Worm (Caenorhabditis elegans) whole organism, young adult: ENCODE data around the gene acy-1.
A peak's percentile ranks its signal among the peaks of the same experiment; 100 is the strongest.
"Not testable (repeated sequence)": the region's sequence is repeated elsewhere in the genome, so short reads cannot be mapped to it uniquely, and the experiment has no call there.

Source experiments
- B0035.1 ChIP-seq: sonication (generic microtip); optimal IDR thresholded peaks from 2 replicates; lab custom pipeline; 2016; ENCODE audit warnings: missing genetic modification characterization, mild to moderate bottlenecking, missing compliant biosample characterization, missing genotype, missing genetic modification reagents
- B0336.3 ChIP-seq: fragments of 200-800 bp; sonication (Bioruptor generic); IDR thresholded peaks from 2 replicates; pipeline ENCODE4 v1.3.6; 2022; ENCODE audit warnings: missing genetic modification characterization, missing compliant biosample characterization
- C17E4.6 ChIP-seq: fragments of 200-800 bp; sonication (Bioruptor generic); IDR thresholded peaks from 2 replicates; pipeline ENCODE4 v1.3.6; 2022; ENCODE audit warnings: missing genetic modification reagents, missing genetic modification characterization, missing compliant biosample characterization
- D2030.7 ChIP-seq: fragments of 200-800 bp; sonication (Bioruptor generic); IDR thresholded peaks from 2 replicates; pipeline ENCODE4 v1.3.6; 2022; ENCODE audit warnings: missing genetic modification reagents, missing genetic modification characterization, missing compliant biosample characterization
- F22D6.2 ChIP-seq: sonication (generic microtip); optimal IDR thresholded peaks from 2 replicates; lab custom pipeline; 2016; ENCODE audit warnings: mild to moderate bottlenecking, missing genetic modification characterization, missing compliant biosample characterization
- F23B12.7 ChIP-seq: sonication (generic microtip); optimal IDR thresholded peaks from 2 replicates; lab custom pipeline; 2017; ENCODE audit warnings: missing genetic modification characterization, mild to moderate bottlenecking, missing compliant biosample characterization, antibody characterized with exemption, moderate library complexity; ENCODE audit not compliant: insufficient read depth
- F39B2.1 ChIP-seq: fragments of 200-800 bp; sonication (Bioruptor generic); IDR thresholded peaks from 2 replicates; pipeline ENCODE4 v1.3.6; 2022; ENCODE audit warnings: missing genetic modification reagents, missing genetic modification characterization, missing compliant biosample characterization
- F55B11.4 ChIP-seq: sonication (generic microtip); optimal IDR thresholded peaks from 2 replicates; lab custom pipeline; 2016; ENCODE audit warnings: missing compliant biosample characterization, missing genetic modification characterization, borderline replicate concordance; ENCODE audit not compliant: insufficient read depth
- K12H6.12 ChIP-seq: fragments of 200-800 bp; sonication (Bioruptor generic); optimal IDR thresholded peaks from 2 replicates; lab custom pipeline; 2018; ENCODE audit warnings: mild to moderate bottlenecking, missing genetic modification characterization, missing compliant biosample characterization
- Y53F4B.3 ChIP-seq: fragments of 200-800 bp; sonication (Bioruptor generic); IDR thresholded peaks from 2 replicates; pipeline ENCODE4 v1.3.6; 2022; ENCODE audit warnings: missing genetic modification reagents, missing genetic modification characterization, missing compliant biosample characterization
- attf-6 ChIP-seq: fragments of 200-800 bp; sonication (Bioruptor generic); IDR thresholded peaks from 2 replicates; pipeline ENCODE4 v1.3.6; 2022; ENCODE audit warnings: missing genetic modification reagents, missing genetic modification characterization, missing compliant biosample characterization
- ccch-3 ChIP-seq: fragments of 200-800 bp; sonication (Bioruptor generic); optimal IDR thresholded peaks from 2 replicates; lab custom pipeline; 2018; ENCODE audit warnings: mild to moderate bottlenecking, missing genetic modification characterization, missing compliant biosample characterization
- cebp-1 ChIP-seq, 2 experiments: fragments of 200-800 bp in 1 of 2; sonication (Bioruptor generic) in 1 of 2; sonication (generic microtip) in 1 of 2; IDR thresholded peaks in 1 of 2; optimal IDR thresholded peaks in 1 of 2; 2 replicates each; pipeline versions ENCODE4 v1.3.6 to Lab custom; 2017 to 2022; ENCODE audit warnings: missing compliant biosample characterization in 2 of 2, missing genetic modification characterization in 2 of 2, mild to moderate bottlenecking in 1 of 2, missing genetic modification reagents in 1 of 2, moderate library complexity in 1 of 2
- cebp-2 ChIP-seq: fragments of 200-800 bp; sonication (Bioruptor generic); IDR thresholded peaks from 2 replicates; pipeline ENCODE4 v1.3.6; 2022; ENCODE audit warnings: missing genetic modification characterization, missing compliant biosample characterization
- ceh-40 ChIP-seq: fragments of 200-800 bp; sonication (Bioruptor generic); IDR thresholded peaks from 2 replicates; pipeline ENCODE4 v1.3.6; 2022; ENCODE audit warnings: missing genetic modification characterization, missing compliant biosample characterization
- chd-7 ChIP-seq: sonication (generic microtip); optimal IDR thresholded peaks from 2 replicates; lab custom pipeline; 2016; ENCODE audit warnings: mild to moderate bottlenecking, missing genetic modification characterization, moderate library complexity, missing compliant biosample characterization
- egrh-3 ChIP-seq: fragments of 200-800 bp; sonication (Bioruptor generic); IDR thresholded peaks from 2 replicates; pipeline ENCODE4 v1.3.6; 2022; ENCODE audit warnings: missing genetic modification reagents, missing genetic modification characterization, missing compliant biosample characterization
- lag-1 ChIP-seq: fragments of 200-800 bp; sonication (Bioruptor generic); IDR thresholded peaks from 2 replicates; pipeline ENCODE4 v1.3.6; 2022; ENCODE audit warnings: missing genetic modification reagents, missing genetic modification characterization, missing compliant biosample characterization
- lin-35 ChIP-seq, 3 experiments: fragments of 150-350 bp in 2 of 3; sonication (generic microtip) in 1 of 3; optimal IDR thresholded peaks; 2 replicates each; lab custom pipeline; 2014 to 2018; ENCODE audit warnings: missing biosample characterization in 3 of 3, missing genetic modification characterization in 3 of 3, missing genetic modification reagents in 3 of 3
- lin-40 ChIP-seq: sonication (generic microtip); optimal IDR thresholded peaks from 2 replicates; lab custom pipeline; 2016; ENCODE audit warnings: missing genetic modification characterization, mild to moderate bottlenecking, missing compliant biosample characterization, missing genotype, missing genetic modification reagents
- mcd-1 ChIP-seq: fragments of 200-800 bp; sonication (Bioruptor generic); IDR thresholded peaks from 2 replicates; pipeline ENCODE4 v1.3.6; 2022; ENCODE audit warnings: missing genetic modification reagents, missing genetic modification characterization, missing compliant biosample characterization
- mel-28 ChIP-seq: sonication (generic microtip); optimal IDR thresholded peaks from 2 replicates; lab custom pipeline; 2016; ENCODE audit warnings: borderline replicate concordance, mild to moderate bottlenecking, missing genetic modification characterization, missing compliant biosample characterization
- mes-4 ChIP-seq: sonication (generic microtip); optimal IDR thresholded peaks from 2 replicates; lab custom pipeline; 2016; ENCODE audit warnings: missing genotype, missing genetic modification characterization, missing compliant biosample characterization
- mxl-1 ChIP-seq: sonication (generic microtip); optimal IDR thresholded peaks from 2 replicates; lab custom pipeline; 2016; ENCODE audit warnings: missing genetic modification characterization, missing compliant biosample characterization
- nfya-1 ChIP-seq: sonication (generic microtip); optimal IDR thresholded peaks from 2 replicates; lab custom pipeline; 2017; ENCODE audit warnings: antibody characterized with exemption, missing compliant biosample characterization, missing genetic modification characterization, borderline replicate concordance; ENCODE audit not compliant: insufficient read depth
- nhr-120 ChIP-seq: fragments of 200-800 bp; sonication (Bioruptor generic); IDR thresholded peaks from 2 replicates; pipeline ENCODE4 v1.3.6; 2022; ENCODE audit warnings: missing genetic modification characterization, missing compliant biosample characterization
- nhr-27 ChIP-seq: fragments of 200-800 bp; sonication (Bioruptor generic); optimal IDR thresholded peaks from 2 replicates; lab custom pipeline; 2018; ENCODE audit warnings: mild to moderate bottlenecking, missing genetic modification characterization, moderate library complexity, missing compliant biosample characterization
- nhr-80 ChIP-seq: sonication (generic microtip); optimal IDR thresholded peaks from 2 replicates; lab custom pipeline; 2016; ENCODE audit warnings: missing genetic modification characterization, missing compliant biosample characterization
- sdz-38 ChIP-seq: sonication (generic microtip); optimal IDR thresholded peaks from 2 replicates; lab custom pipeline; 2016; ENCODE audit warnings: missing genotype, missing genetic modification characterization, missing compliant biosample characterization
- snpc-4 ChIP-seq, 5 experiments: fragments of 150-350 bp in 1 of 5; sonication (generic microtip) in 4 of 5; optimal IDR thresholded peaks; 2 replicates each; lab custom pipeline; 2014 to 2018; ENCODE audit warnings: missing genetic modification characterization in 5 of 5, missing biosample characterization in 3 of 5, antibody characterized with exemption in 2 of 5, mild to moderate bottlenecking in 2 of 5, missing compliant biosample characterization in 2 of 5, missing genotype in 2 of 5, moderate library complexity in 2 of 5, missing genetic modification reagents in 1 of 5
- sptf-2 ChIP-seq: fragments of 200-800 bp; sonication (Bioruptor generic); optimal IDR thresholded peaks from 2 replicates; lab custom pipeline; 2018; ENCODE audit warnings: mild to moderate bottlenecking, missing genetic modification characterization, missing compliant biosample characterization
- unc-130 ChIP-seq: sonication (generic microtip); optimal IDR thresholded peaks from 2 replicates; lab custom pipeline; 2016; ENCODE audit warnings: missing genetic modification reagents, missing genetic modification characterization, missing compliant biosample characterization
- unc-62 ChIP-seq: fragments of 150-350 bp; optimal IDR thresholded peaks from 2 replicates; lab custom pipeline; 2014; ENCODE audit warnings: missing biosample characterization, missing genetic modification reagents, missing genetic modification characterization
- ztf-28 ChIP-seq: fragments of 200-800 bp; sonication (Bioruptor generic); IDR thresholded peaks from 2 replicates; pipeline ENCODE4 v1.3.6; 2022; ENCODE audit warnings: missing genetic modification reagents, missing genetic modification characterization, missing compliant biosample characterization

The acy-1 gene

ce11 chrIII:4739975-4740374, 18.1 kb downstream of the acy-1 start, which contains the start of gene ras-2:
ras-2 (minus strand) TSS chrIII:4740075.
- TF ChIP-seq nhr-27 (no peak), C17E4.6 (GFP tag; lab: Robert Waterston, UW) (no peak), F23B12.7 (tag; lab: Kevin White, UChicago) (no peak), chd-7 (tag; lab: Kevin White, UChicago) (no peak), F39B2.1 (no peak)
- TF ChIP-seq, all 124 proteins: peak for 0

DNA sequence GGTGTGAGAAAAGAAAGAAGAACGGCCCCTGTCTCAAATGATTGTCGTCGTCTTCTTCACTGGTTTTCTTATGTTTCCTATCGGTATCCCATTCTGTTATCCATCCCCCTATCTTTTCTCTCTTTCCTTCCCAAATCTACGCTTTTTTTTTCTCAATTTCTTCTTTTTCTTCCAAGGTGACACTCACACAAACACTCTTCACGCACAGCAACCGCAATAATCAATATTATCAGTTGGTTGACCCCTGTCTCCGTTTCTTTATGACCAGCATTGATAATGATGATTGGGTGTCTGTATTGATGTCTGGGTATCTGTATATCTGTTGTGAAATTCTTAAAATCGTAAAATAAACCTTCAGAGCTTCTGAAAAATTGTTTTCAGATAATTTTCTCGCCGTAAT, 18.9 kb downstream of the acy-1 start:
- TF ChIP-seq nhr-80 (tag; lab: Kevin White, UChicago) (peak; percentile 32), cebp-2 (GFP tag; lab: Robert Waterston, UW) (no peak), cebp-1 (GFP tag; IDR thresholded peaks at IDR 0.05; lab: Robert Waterston, UW) (no peak), cebp-1 (tag; optimal IDR thresholded peaks at IDR 0.05; lab: Kevin White, UChicago) (peak; percentile 48)

DNA sequence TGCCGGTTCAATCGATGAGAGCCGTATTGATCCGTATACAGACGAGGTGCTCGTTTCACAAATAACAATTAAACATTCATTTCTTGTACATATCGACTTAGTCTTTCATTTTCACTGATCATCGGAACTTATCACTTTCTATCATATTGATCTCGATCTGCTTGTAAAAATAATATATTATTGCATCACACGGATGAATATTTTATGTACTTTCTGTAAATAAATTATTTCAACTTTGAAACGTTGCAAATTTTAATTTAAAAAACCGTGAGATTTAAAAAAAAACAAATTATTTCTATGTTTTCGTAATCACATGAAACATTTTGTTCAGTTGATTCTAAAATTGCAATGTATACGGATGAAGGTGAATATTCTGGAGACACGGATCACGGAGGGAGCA, 20.7 kb downstream of the acy-1 start, which contains the start of gene twk-6:
twk-6 (plus strand) TSS at position 301 of the 400 bp plus-strand sequence.
- TF ChIP-seq egrh-3; lin-40 (tag; lab: Kevin White, UChicago); ceh-40 (GFP tag; lab: Robert Waterston, UW): not testable (repeated sequence)

- TF ChIP-seq nhr-27 (no peak), mel-28 (tag; lab: Kevin White, UChicago) (no peak), nfya-1 (tag; lab: Kevin White, UChicago) (no peak), unc-62 (GFP tag; lab: Kevin White, UChicago) (no peak), mes-4 (no peak), lag-1 (GFP tag; lab: Robert Waterston, UW) (no peak), mxl-1 (no peak), B0035.1 (no peak), Y53F4B.3 (GFP tag; lab: Robert Waterston, UW) (no peak), ztf-28 (GFP tag; lab: Robert Waterston, UW) (no peak), C17E4.6 (GFP tag; lab: Robert Waterston, UW) (no peak), ccch-3 (no peak), unc-130 (no peak), lin-35 (GFP tag; optimal IDR thresholded peaks at IDR 0.05; lab: Kevin White, UChicago) (no peak)
These were observed 24.0 kb downstream of the acy-1 start, which contains the start of gene F17C8.6 for ce11 chrIII:4745934-4746333. F17C8.6 (minus strand) TSS chrIII:4746034.

ce11 chrIII:4748109-4748508, 26.2 kb downstream of the acy-1 start, which contains the start of gene col-89:
col-89 (plus strand) TSS chrIII:4748127.
- no peak for TF ChIP-seq sdz-38 (tag; lab: Kevin White, UChicago)
- no peak for TF ChIP-seq F23B12.7 (tag; lab: Kevin White, UChicago)
- TF ChIP-seq lag-1 (GFP tag; lab: Robert Waterston, UW): no peak
- TF ChIP-seq lin-40 (tag; lab: Kevin White, UChicago): no peak
- TF ChIP-seq B0336.3: no peak
- TF ChIP-seq mcd-1 (GFP tag; lab: Robert Waterston, UW): no peak
- TF ChIP-seq F22D6.2 (tag; lab: Kevin White, UChicago): no peak
- TF ChIP-seq lin-35 (GFP tag; optimal IDR thresholded peaks at IDR 0.05; lab: Kevin White, UChicago): no peak
- no peak for TF ChIP-seq attf-6 (GFP tag; lab: Robert Waterston, UW)
- TF ChIP-seq nhr-120 (GFP tag; lab: Robert Waterston, UW): no peak
- TF ChIP-seq sptf-2 (GFP tag; lab: Kevin White, UChicago): no peak
- no peak for TF ChIP-seq D2030.7
- TF ChIP-seq F55B11.4: no peak
- no peak for TF ChIP-seq K12H6.12 (tag; lab: Kevin White, UChicago)
- TF ChIP-seq snpc-4 (GFP tag; optimal IDR thresholded peaks at IDR 0.05; lab: Kevin White, UChicago): no peak
- TF ChIP-seq snpc-4 (tag; optimal IDR thresholded peaks at IDR 0.05; lab: Kevin White, UChicago): no peak
